Fruit fly (Drosophila melanogaster) whole organism, embryonic: ENCODE results near the gene CG32590.

Source experiments
- Abd-B ChIP-seq: fragments of 200-800 bp; sonication (Bioruptor generic); optimal IDR thresholded peaks from 2 replicates; lab custom pipeline; 2018; ENCODE audit warnings: missing biosample characterization, mild to moderate bottlenecking, missing genetic modification characterization, moderate library complexity
- Aef1 ChIP-seq: fragments of 200-800 bp; sonication (Bioruptor generic); IDR thresholded peaks from 3 replicates; pipeline ENCODE4 v1.3.6; 2022; ENCODE audit warnings: missing biosample characterization, missing genetic modification characterization
- CG11456 ChIP-seq: fragments of 200-800 bp; sonication (Bioruptor generic); IDR thresholded peaks from 3 replicates; pipeline ENCODE4 v1.3.6; 2022; ENCODE audit warnings: missing biosample characterization, missing genetic modification characterization
- CG12071 ChIP-seq: fragments of 200-800 bp; sonication (Bioruptor generic); optimal IDR thresholded peaks from 3 replicates; lab custom pipeline; 2018; ENCODE audit warnings: missing biosample characterization, mild to moderate bottlenecking, missing genetic modification characterization
- CG12299 ChIP-seq: fragments of 200-800 bp; sonication (Bioruptor generic); optimal IDR thresholded peaks from 2 replicates; lab custom pipeline; 2018; ENCODE audit warnings: missing biosample characterization, mild to moderate bottlenecking, missing genetic modification characterization
- CG13775 ChIP-seq: fragments of 200-800 bp; sonication (Bioruptor generic); optimal IDR thresholded peaks from 3 replicates; lab custom pipeline; 2017; ENCODE audit warnings: missing biosample characterization, mild to moderate bottlenecking, missing genetic modification characterization
- CG14860 ChIP-seq: fragments of 200-800 bp; sonication (Bioruptor generic); IDR thresholded peaks from 3 replicates; pipeline ENCODE4 v1.3.6; 2022; ENCODE audit warnings: missing biosample characterization, missing genetic modification characterization; ENCODE audit not compliant: partially characterized antibody
- CG17328 ChIP-seq: fragments of 200-800 bp; sonication (Bioruptor generic); IDR thresholded peaks from 2 replicates; pipeline ENCODE4 v1.3.6; 2022; ENCODE audit warnings: missing biosample characterization, missing genetic modification characterization
- CG1792 ChIP-seq: fragments of 200-800 bp; sonication (Bioruptor generic); optimal IDR thresholded peaks from 2 replicates; lab custom pipeline; 2016; ENCODE audit warnings: missing biosample characterization, missing genetic modification characterization
- CG2199 ChIP-seq: fragments of 200-800 bp; sonication (Bioruptor generic); IDR thresholded peaks from 3 replicates; pipeline ENCODE4 v1.3.6; 2022; ENCODE audit warnings: missing biosample characterization, missing genetic modification characterization
- CG34422 ChIP-seq: fragments of 200-800 bp; sonication (Bioruptor generic); IDR thresholded peaks from 3 replicates; pipeline ENCODE4 v1.3.6; 2022; ENCODE audit warnings: missing biosample characterization, missing genetic modification characterization
- CG42726 ChIP-seq: fragments of 200-800 bp; sonication (Bioruptor generic); IDR thresholded peaks from 2 replicates; pipeline ENCODE4 v1.3.6; 2022; ENCODE audit warnings: missing biosample characterization, missing genetic modification characterization; ENCODE audit not compliant: partially characterized antibody
- CG7786 ChIP-seq: fragments of 200-800 bp; sonication (Bioruptor generic); optimal IDR thresholded peaks from 2 replicates; lab custom pipeline; 2016; ENCODE audit warnings: missing biosample characterization, missing genetic modification characterization
- CG7987 ChIP-seq: fragments of 200-800 bp; sonication (Bioruptor generic); optimal IDR thresholded peaks from 2 replicates; lab custom pipeline; 2018; ENCODE audit warnings: missing biosample characterization, mild to moderate bottlenecking, missing genetic modification characterization, moderate library complexity
- CG8478 ChIP-seq: fragments of >200 bp; optimal IDR thresholded peaks from 2 replicates; lab custom pipeline; 2018
- CG9817 ChIP-seq: fragments of 200-800 bp; sonication (Bioruptor generic); optimal IDR thresholded peaks from 2 replicates; lab custom pipeline; 2018; ENCODE audit warnings: missing biosample characterization, mild to moderate bottlenecking, missing genetic modification characterization, moderate library complexity
- CG9932 ChIP-seq: fragments of 200-800 bp; sonication (Bioruptor generic); IDR thresholded peaks from 2 replicates; pipeline ENCODE4 v1.3.6; 2022; ENCODE audit warnings: missing biosample characterization, missing genetic modification characterization
- Dbx ChIP-seq: fragments of 200-800 bp; sonication (Bioruptor generic); IDR thresholded peaks from 3 replicates; pipeline ENCODE4 v1.3.6; 2022; ENCODE audit warnings: missing biosample characterization, missing genetic modification characterization
- Dp ChIP-seq: fragments of 200-800 bp; sonication (Bioruptor generic); optimal IDR thresholded peaks from 2 replicates; lab custom pipeline; 2018; ENCODE audit warnings: missing biosample characterization, mild to moderate bottlenecking, missing genetic modification characterization, moderate library complexity
- Dref ChIP-seq: fragments of 200-800 bp; sonication (Bioruptor generic); IDR thresholded peaks from 2 replicates; pipeline ENCODE4 v1.3.6; 2022; ENCODE audit warnings: missing biosample characterization, missing genetic modification characterization
- E2f2 ChIP-seq: fragments of 200-800 bp; sonication (Bioruptor generic); IDR thresholded peaks from 2 replicates; pipeline ENCODE4 v1.3.6; 2022; ENCODE audit warnings: missing biosample characterization, missing genetic modification characterization
- Hey ChIP-seq: fragments of 200-800 bp; sonication (Bioruptor generic); optimal IDR thresholded peaks from 3 replicates; lab custom pipeline; 2018; ENCODE audit warnings: missing biosample characterization, mild to moderate bottlenecking, missing genetic modification characterization
- Hmr ChIP-seq: fragments of 200-800 bp; sonication (Bioruptor generic); optimal IDR thresholded peaks from 3 replicates; lab custom pipeline; 2017; ENCODE audit warnings: mild to moderate bottlenecking, missing biosample characterization, missing genetic modification reagents, missing genetic modification characterization
- Kr ChIP-seq: fragments of 200-800 bp; sonication (Bioruptor generic); optimal IDR thresholded peaks from 2 replicates; lab custom pipeline; 2017; ENCODE audit warnings: missing biosample characterization, mild to moderate bottlenecking, missing genetic modification characterization
- Meics ChIP-seq: fragments of 200-800 bp; sonication (Bioruptor generic); optimal IDR thresholded peaks from 2 replicates; lab custom pipeline; 2017; ENCODE audit warnings: missing biosample characterization, mild to moderate bottlenecking, missing genetic modification characterization
- Rx ChIP-seq: fragments of 200-800 bp; sonication (Bioruptor generic); IDR thresholded peaks from 2 replicates; pipeline ENCODE4 v1.3.6; 2022; ENCODE audit warnings: missing biosample characterization, missing genetic modification characterization
- Sox100B ChIP-seq: fragments of 200-800 bp; sonication (Bioruptor generic); optimal IDR thresholded peaks from 3 replicates; lab custom pipeline; 2018; ENCODE audit warnings: missing biosample characterization, mild to moderate bottlenecking, missing genetic modification characterization
- Sry-δ ChIP-seq: fragments of 200-800 bp; sonication (Bioruptor generic); optimal IDR thresholded peaks from 2 replicates; lab custom pipeline; 2016; ENCODE audit warnings: missing biosample characterization, missing genetic modification characterization
- Ssrp ChIP-seq: fragments of 200-800 bp; sonication (Bioruptor generic); optimal IDR thresholded peaks from 2 replicates; lab custom pipeline; 2018; ENCODE audit warnings: missing biosample characterization, mild to moderate bottlenecking, missing genetic modification characterization, moderate library complexity
- Xrp1 ChIP-seq: fragments of 200-800 bp; sonication (Bioruptor generic); IDR thresholded peaks from 2 replicates; pipeline ENCODE4 v1.3.6; 2022; ENCODE audit warnings: missing biosample characterization, missing genetic modification characterization
- bbx ChIP-seq: fragments of 200-800 bp; sonication (Bioruptor generic); IDR thresholded peaks from 2 replicates; pipeline ENCODE4 v1.3.6; 2022; ENCODE audit warnings: missing biosample characterization, missing genetic modification characterization; ENCODE audit not compliant: partially characterized antibody
- bcd ChIP-seq: fragments of 200-800 bp; sonication (Bioruptor generic); optimal IDR thresholded peaks from 2 replicates; lab custom pipeline; 2017; ENCODE audit warnings: missing biosample characterization, mild to moderate bottlenecking, missing genetic modification characterization
- chm ChIP-seq: fragments of 200-800 bp; sonication (Bioruptor generic); IDR thresholded peaks from 2 replicates; pipeline ENCODE4 v1.3.6; 2022; ENCODE audit warnings: missing biosample characterization, missing genetic modification characterization
- dmrt99B ChIP-seq: fragments of 200-800 bp; sonication (Bioruptor generic); optimal IDR thresholded peaks from 2 replicates; lab custom pipeline; 2018; ENCODE audit warnings: missing biosample characterization, mild to moderate bottlenecking, missing genetic modification characterization, moderate library complexity
- eve ChIP-seq, 2 experiments: fragments of >200 bp; optimal IDR thresholded peaks; 2 replicates each; lab custom pipeline; 2017; ENCODE audit warnings: missing biosample characterization in 2 of 2, missing genetic modification characterization in 2 of 2
- ewg ChIP-seq: fragments of 200-800 bp; sonication (Bioruptor generic); optimal IDR thresholded peaks from 3 replicates; lab custom pipeline; 2017; ENCODE audit warnings: mild to moderate bottlenecking, missing biosample characterization, missing genetic modification reagents, missing genetic modification characterization
- eyg ChIP-seq: fragments of 200-800 bp; sonication (Bioruptor generic); optimal IDR thresholded peaks from 3 replicates; lab custom pipeline; 2016; ENCODE audit warnings: missing biosample characterization, missing genetic modification characterization
- fd102C ChIP-seq: fragments of 200-800 bp; sonication (Bioruptor generic); optimal IDR thresholded peaks from 2 replicates; lab custom pipeline; 2018; ENCODE audit warnings: missing biosample characterization, mild to moderate bottlenecking, missing genetic modification characterization, moderate library complexity
- fd3F ChIP-seq: fragments of 200-800 bp; sonication (Bioruptor generic); optimal IDR thresholded peaks from 2 replicates; lab custom pipeline; 2018; ENCODE audit warnings: missing biosample characterization, mild to moderate bottlenecking, missing genetic modification characterization, moderate library complexity
- gsb ChIP-seq: fragments of 200-800 bp; sonication (Bioruptor generic); IDR thresholded peaks from 2 replicates; pipeline ENCODE4 v1.3.6; 2022; ENCODE audit warnings: missing biosample characterization, missing genetic modification characterization
- hkb ChIP-seq, 2 experiments: fragments of 200-800 bp in 1 of 2; fragments of >200 bp in 1 of 2; sonication (Bioruptor generic) in 1 of 2; IDR thresholded peaks in 1 of 2; optimal IDR thresholded peaks in 1 of 2; 2 replicates each; pipeline versions ENCODE4 v1.3.6 to Lab custom; 2017 to 2022; ENCODE audit warnings: missing biosample characterization in 1 of 2, missing genetic modification characterization in 1 of 2
- inv ChIP-seq: fragments of 200-800 bp; sonication (Bioruptor generic); IDR thresholded peaks from 2 replicates; pipeline ENCODE4 v1.3.6; 2022; ENCODE audit warnings: missing biosample characterization, missing genetic modification characterization; ENCODE audit not compliant: partially characterized antibody
- kni ChIP-seq: fragments of 200-800 bp; sonication (Bioruptor generic); optimal IDR thresholded peaks from 3 replicates; lab custom pipeline; 2017; ENCODE audit warnings: mild to moderate bottlenecking, missing biosample characterization, missing genetic modification reagents, missing genetic modification characterization
- maf-S ChIP-seq: fragments of 200-800 bp; sonication (Bioruptor generic); optimal IDR thresholded peaks from 2 replicates; lab custom pipeline; 2016; ENCODE audit warnings: missing biosample characterization, missing genetic modification characterization
- row ChIP-seq: fragments of 200-800 bp; sonication (Bioruptor generic); IDR thresholded peaks from 3 replicates; pipeline ENCODE4 v1.3.6; 2022; ENCODE audit warnings: missing biosample characterization, missing genetic modification characterization
- scrt ChIP-seq: fragments of 200-800 bp; sonication (Bioruptor generic); optimal IDR thresholded peaks from 2 replicates; lab custom pipeline; 2018; ENCODE audit warnings: missing biosample characterization, mild to moderate bottlenecking, missing genetic modification characterization, moderate library complexity
- shn ChIP-seq: fragments of 200-800 bp; sonication (Bioruptor generic); optimal IDR thresholded peaks from 3 replicates; lab custom pipeline; 2016; ENCODE audit warnings: missing biosample characterization, missing genetic modification characterization
- wor ChIP-seq: fragments of 200-800 bp; sonication (Bioruptor generic); IDR thresholded peaks from 2 replicates; pipeline ENCODE4 v1.3.6; 2022; ENCODE audit warnings: missing biosample characterization, missing genetic modification characterization
- z ChIP-seq: fragments of 200-800 bp; sonication (Bioruptor generic); IDR thresholded peaks from 3 replicates; pipeline ENCODE4 v1.3.6; 2022; ENCODE audit warnings: missing biosample characterization, missing genetic modification characterization
- zf30C ChIP-seq: fragments of 200-800 bp; sonication (Bioruptor generic); optimal IDR thresholded peaks from 3 replicates; lab custom pipeline; 2018; ENCODE audit warnings: missing biosample characterization, mild to moderate bottlenecking, missing genetic modification characterization

CG32590 gene

DNA sequence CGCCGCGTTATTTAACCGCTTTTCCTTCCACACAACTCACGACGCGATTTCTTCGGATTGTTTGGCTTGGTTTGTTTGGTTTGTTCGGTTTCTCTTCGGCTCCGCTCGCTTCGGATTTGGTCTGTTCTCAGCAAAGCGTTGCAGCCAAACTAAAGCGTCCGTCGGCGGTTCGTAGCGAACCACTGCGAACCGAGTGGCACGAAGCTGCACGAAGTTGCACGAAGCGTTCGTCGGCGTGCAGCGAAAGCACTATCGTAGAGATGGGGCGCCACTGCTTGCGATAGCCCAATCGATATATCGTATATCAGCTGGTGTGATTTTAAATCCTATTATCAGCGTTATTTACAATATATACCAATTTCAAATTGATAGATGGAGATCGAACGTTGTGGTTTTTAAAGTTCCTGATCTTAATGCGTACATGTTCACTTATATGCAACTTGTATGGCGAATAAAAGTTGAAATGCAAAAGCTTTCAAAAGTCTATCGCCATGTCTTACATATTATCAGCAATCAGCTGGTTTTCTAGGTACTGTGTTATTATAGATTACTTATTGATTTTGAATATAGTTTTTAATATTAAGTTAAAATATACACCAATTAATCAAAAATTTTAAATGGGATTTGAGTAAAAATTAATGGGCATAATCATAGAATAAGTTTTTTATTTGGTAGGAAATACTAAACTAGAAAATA, 12.8 kb downstream of the CG32590 start, which contains the start of gene rut (continued):
- peak; percentile 20 for TF ChIP-seq Dp (GFP tag; lab: Kevin White, UChicago)
- TF ChIP-seq fd102C, result no peak
- peak; percentile 64; the same call in 1 of the 3 replicates for TF ChIP-seq CG34422
- TF ChIP-seq Meics, result no peak
- no peak for TF ChIP-seq CG1792 (GFP tag; lab: Kevin White, UChicago)
- TF ChIP-seq eyg (GFP tag; lab: Kevin White, UChicago), result no peak
- TF ChIP-seq CG11456, result no peak; the same call in 2 of the 3 replicates
- TF ChIP-seq CG17328 (GFP tag; lab: Robert Waterston, UW), result no peak
- TF ChIP-seq chm (GFP tag; lab: Robert Waterston, UW), result 0 out of 2 replicates have a peak, but pooled peaks have one; percentile 63
- no peak for TF ChIP-seq zf30C
- TF ChIP-seq shn (GFP tag; lab: Kevin White, UChicago), result no peak
- peak; percentile 78 for TF ChIP-seq CG9932
- TF ChIP-seq kni (GFP tag; lab: Kevin White, UChicago), result no peak
- TF ChIP-seq CG7786 (GFP tag; lab: Kevin White, UChicago), result no peak
- no peak for TF ChIP-seq CG2199
- TF ChIP-seq CG9817 (tag; lab: Kevin White, UChicago), result peak; percentile 22
- TF ChIP-seq Rx, result no peak
- no peak for TF ChIP-seq wor
- no peak for TF ChIP-seq Hey
- no peak for TF ChIP-seq Aef1 (GFP tag; lab: Robert Waterston, UW)
- no peak for TF ChIP-seq Sox100B (GFP tag; lab: Kevin White, UChicago)
- TF ChIP-seq z (GFP tag; lab: Robert Waterston, UW), result no peak
- no peak for TF ChIP-seq Xrp1 (GFP tag; lab: Robert Waterston, UW)
- no peak for TF ChIP-seq CG12299
- peak; percentile 30 for TF ChIP-seq Hmr (GFP tag; lab: Kevin White, UChicago)
- peak; percentile 67 for TF ChIP-seq Dbx (GFP tag; lab: Robert Waterston, UW)
- TF ChIP-seq Sry-δ, result peak; percentile 91
- peak; percentile 55; the same call in 1 of the 2 replicates for TF ChIP-seq E2f2
- TF ChIP-seq bbx (GFP tag; lab: Robert Waterston, UW), result peak; percentile 97
- peak; percentile 96 for TF ChIP-seq CG42726
- TF ChIP-seq eve (GFP tag; optimal IDR thresholded peaks at IDR 0.05; lab: Kevin White, UChicago), result no peak
- TF ChIP-seq Ssrp (tag; lab: Kevin White, UChicago), result no peak
- no peak for TF ChIP-seq Abd-B
- TF ChIP-seq maf-S (GFP tag; lab: Kevin White, UChicago), result no peak
- no peak for TF ChIP-seq gsb (GFP tag; lab: Robert Waterston, UW)
- peak; percentile 39 for TF ChIP-seq CG12071
- TF ChIP-seq bcd (GFP tag; lab: Kevin White, UChicago), result peak; percentile 3
- no peak for TF ChIP-seq hkb (optimal IDR thresholded peaks at IDR 0.05; lab: Kevin White, UChicago)
- TF ChIP-seq hkb (GFP tag; IDR thresholded peaks at IDR 0.05; lab: Robert Waterston, UW), result peak; percentile 22; the same call in 1 of the 2 replicates
- TF ChIP-seq Dref, result peak; percentile 63
- no peak for TF ChIP-seq Kr (GFP tag; lab: Kevin White, UChicago)
- TF ChIP-seq row, result peak; percentile 89
- peak; percentile 94 for TF ChIP-seq CG14860 (GFP tag; lab: Robert Waterston, UW)
- peak; percentile 3 for TF ChIP-seq CG7987 (GFP tag; lab: Kevin White, UChicago)
- TF ChIP-seq CG8478, result no peak
- TF ChIP-seq ewg (GFP tag; lab: Kevin White, UChicago), result no peak
- no peak for TF ChIP-seq scrt
- peak; percentile 97 for TF ChIP-seq inv (GFP tag; lab: Robert Waterston, UW)
- TF ChIP-seq dmrt99B, result no peak
- no peak for TF ChIP-seq fd3F (GFP tag; lab: Kevin White, UChicago)
- no peak for TF ChIP-seq CG13775
